Fruit fly (Drosophila melanogaster) whole organism, embryonic: ENCODE measurements around the gene Or30a.
A peak's percentile ranks its signal among the peaks of the same experiment; 100 is the strongest.

Experiments
- Aef1 ChIP-seq: fragments of 200-800 bp; sonication (Bioruptor generic); IDR thresholded peaks from 3 replicates; pipeline ENCODE4 v1.3.6; 2022; ENCODE audit warnings: missing biosample characterization, missing genetic modification characterization
- Antp ChIP-seq: fragments of 200-800 bp; sonication (Bioruptor generic); optimal IDR thresholded peaks from 3 replicates; lab custom pipeline; 2016; ENCODE audit warnings: missing biosample characterization, missing genetic modification characterization
- Atf3 ChIP-seq: fragments of 200-800 bp; sonication (Bioruptor generic); optimal IDR thresholded peaks from 3 replicates; lab custom pipeline; 2016; ENCODE audit warnings: missing biosample characterization, missing genetic modification characterization
- Awh ChIP-seq: fragments of 200-800 bp; sonication (Bioruptor generic); IDR thresholded peaks from 2 replicates; pipeline ENCODE4, ENCODE4 v1.3.6; 2022; ENCODE audit warnings: missing biosample characterization, missing genetic modification characterization
- CG11398 ChIP-seq: fragments of 200-800 bp; sonication (Bioruptor generic); optimal IDR thresholded peaks from 2 replicates; lab custom pipeline; 2016; ENCODE audit warnings: missing biosample characterization, missing genetic modification characterization
- CG12104 ChIP-seq: fragments of 200-800 bp; sonication (Bioruptor generic); optimal IDR thresholded peaks from 3 replicates; lab custom pipeline; 2016; ENCODE audit warnings: missing biosample characterization, missing genetic modification characterization
- CG18476 ChIP-seq: fragments of 200-800 bp; sonication (Bioruptor generic); optimal IDR thresholded peaks from 2 replicates; lab custom pipeline; 2016; ENCODE audit warnings: missing biosample characterization, mild to moderate bottlenecking, missing genetic modification characterization
- CG30431 ChIP-seq: fragments of 200-800 bp; sonication (Bioruptor generic); optimal IDR thresholded peaks from 2 replicates; lab custom pipeline; 2017; ENCODE audit warnings: missing biosample characterization, missing genetic modification characterization
- CG31224 ChIP-seq: fragments of 200-800 bp; sonication (Bioruptor generic); IDR thresholded peaks from 2 replicates; pipeline ENCODE4 v1.3.6; 2022; ENCODE audit warnings: missing biosample characterization, missing genetic modification characterization
- CG3847 ChIP-seq: fragments of 200-800 bp; sonication (Bioruptor generic); IDR thresholded peaks from 2 replicates; pipeline ENCODE4 v1.3.6; 2022; ENCODE audit warnings: missing biosample characterization, missing genetic modification characterization
- CG4282 ChIP-seq: fragments of 200-800 bp; sonication (Bioruptor generic); optimal IDR thresholded peaks from 2 replicates; lab custom pipeline; 2016; ENCODE audit warnings: missing biosample characterization, missing genetic modification characterization
- CG4404 ChIP-seq: fragments of 200-800 bp; sonication (Bioruptor generic); IDR thresholded peaks from 2 replicates; pipeline ENCODE4 v1.3.6; 2022; ENCODE audit warnings: missing biosample characterization, missing genetic modification characterization
- CG4707 ChIP-seq: fragments of 200-800 bp; sonication (Bioruptor generic); optimal IDR thresholded peaks from 2 replicates; lab custom pipeline; 2018; ENCODE audit warnings: missing biosample characterization, mild to moderate bottlenecking, missing genetic modification characterization, moderate library complexity
- CG4820 ChIP-seq: fragments of 200-800 bp; sonication (Bioruptor generic); optimal IDR thresholded peaks from 3 replicates; lab custom pipeline; 2016; ENCODE audit warnings: missing biosample characterization, missing genetic modification characterization
- CG6791 ChIP-seq: fragments of 200-800 bp; sonication (Bioruptor generic); IDR thresholded peaks from 3 replicates; pipeline ENCODE4 v1.3.6; 2022; ENCODE audit warnings: missing biosample characterization, missing genetic modification characterization; ENCODE audit not compliant: partially characterized antibody
- CG7786 ChIP-seq: fragments of 200-800 bp; sonication (Bioruptor generic); optimal IDR thresholded peaks from 2 replicates; lab custom pipeline; 2016; ENCODE audit warnings: missing biosample characterization, missing genetic modification characterization
- D19A ChIP-seq: fragments of 200-800 bp; optimal IDR thresholded peaks from 3 replicates; lab custom pipeline; 2019; ENCODE audit warnings: missing biosample characterization, mild to moderate bottlenecking, missing genetic modification characterization, moderate library complexity
- D19B ChIP-seq: fragments of 200-800 bp; sonication (Bioruptor generic); optimal IDR thresholded peaks from 2 replicates; lab custom pipeline; 2017; ENCODE audit warnings: missing biosample characterization, mild to moderate bottlenecking, missing genetic modification characterization
- Dad ChIP-seq: fragments of 200-800 bp; sonication (Bioruptor generic); optimal IDR thresholded peaks from 3 replicates; lab custom pipeline; 2016; ENCODE audit warnings: missing biosample characterization, missing genetic modification characterization
- Dbx ChIP-seq: fragments of 200-800 bp; sonication (Bioruptor generic); IDR thresholded peaks from 3 replicates; pipeline ENCODE4 v1.3.6; 2022; ENCODE audit warnings: missing biosample characterization, missing genetic modification characterization
- Dp ChIP-seq: fragments of 200-800 bp; sonication (Bioruptor generic); optimal IDR thresholded peaks from 2 replicates; lab custom pipeline; 2018; ENCODE audit warnings: missing biosample characterization, mild to moderate bottlenecking, missing genetic modification characterization, moderate library complexity
- Fer2 ChIP-seq: fragments of 200-800 bp; sonication (Bioruptor generic); optimal IDR thresholded peaks from 2 replicates; lab custom pipeline; 2018; ENCODE audit warnings: missing biosample characterization, mild to moderate bottlenecking, missing genetic modification characterization, moderate library complexity
- H15 ChIP-seq: fragments of 200-800 bp; sonication (Bioruptor generic); IDR thresholded peaks from 3 replicates; pipeline ENCODE4 v1.3.6; 2022; ENCODE audit warnings: missing biosample characterization, missing genetic modification characterization
- Hand ChIP-seq: fragments of 200-800 bp; sonication (Bioruptor generic); optimal IDR thresholded peaks from 2 replicates; lab custom pipeline; 2017; ENCODE audit warnings: mild to moderate bottlenecking, missing biosample characterization, missing genetic modification reagents, missing genetic modification characterization
- Hmx ChIP-seq: fragments of 200-800 bp; sonication (Bioruptor generic); optimal IDR thresholded peaks from 2 replicates; lab custom pipeline; 2016; ENCODE audit warnings: missing biosample characterization, missing genetic modification characterization
- MTF-1 ChIP-seq: fragments of 200-800 bp; sonication (Bioruptor generic); optimal IDR thresholded peaks from 2 replicates; lab custom pipeline; 2018; ENCODE audit warnings: missing biosample characterization, mild to moderate bottlenecking, missing genetic modification characterization, borderline replicate concordance
- Neu2 ChIP-seq: fragments of 200-800 bp; sonication (Bioruptor generic); optimal IDR thresholded peaks from 3 replicates; lab custom pipeline; 2016; ENCODE audit warnings: missing biosample characterization, missing genetic modification characterization, borderline replicate concordance
- Rfx ChIP-seq: fragments of 200-800 bp; sonication (Bioruptor generic); IDR thresholded peaks from 2 replicates; pipeline ENCODE4 v1.3.6; 2022; ENCODE audit warnings: missing biosample characterization, missing genetic modification characterization
- Sox100B ChIP-seq: fragments of 200-800 bp; sonication (Bioruptor generic); optimal IDR thresholded peaks from 3 replicates; lab custom pipeline; 2018; ENCODE audit warnings: missing biosample characterization, mild to moderate bottlenecking, missing genetic modification characterization
- Stat92E ChIP-seq, 3 experiments: fragments of >200 bp in 2 of 3; fragments of 200-800 bp in 1 of 3; sonication (Bioruptor generic) in 1 of 3; optimal IDR thresholded peaks; 2 replicates each; lab custom pipeline; 2017 to 2019; ENCODE audit warnings: missing biosample characterization in 3 of 3, missing genetic modification characterization in 3 of 3, mild to moderate bottlenecking in 1 of 3, moderate library complexity in 1 of 3
- Vsx1 ChIP-seq: fragments of 200-800 bp; sonication (Bioruptor generic); optimal IDR thresholded peaks from 2 replicates; lab custom pipeline; 2017; ENCODE audit warnings: missing biosample characterization, mild to moderate bottlenecking, missing genetic modification characterization, missing genetic modification reagents
- ato ChIP-seq: fragments of 200-800 bp; sonication (Bioruptor generic); IDR thresholded peaks from 2 replicates; pipeline ENCODE4 v1.3.6; 2022; ENCODE audit warnings: missing biosample characterization, missing genetic modification characterization; ENCODE audit not compliant: partially characterized antibody
- cas ChIP-seq: fragments of 200-800 bp; sonication (Bioruptor generic); IDR thresholded peaks from 2 replicates; pipeline ENCODE4 v1.3.6; 2022; ENCODE audit warnings: missing biosample characterization, missing genetic modification characterization
- cato ChIP-seq: fragments of 200-800 bp; sonication (Bioruptor generic); optimal IDR thresholded peaks from 2 replicates; lab custom pipeline; 2016; ENCODE audit warnings: missing biosample characterization, missing genetic modification characterization, borderline replicate concordance
- chm ChIP-seq: fragments of 200-800 bp; sonication (Bioruptor generic); IDR thresholded peaks from 2 replicates; pipeline ENCODE4 v1.3.6; 2022; ENCODE audit warnings: missing biosample characterization, missing genetic modification characterization
- ci ChIP-seq: fragments of 200-800 bp; sonication (Bioruptor generic); IDR thresholded peaks from 3 replicates; pipeline ENCODE4 v1.3.6; 2022; ENCODE audit warnings: missing biosample characterization, missing genetic modification characterization
- gcm ChIP-seq: fragments of 200-800 bp; sonication (Bioruptor generic); optimal IDR thresholded peaks from 2 replicates; lab custom pipeline; 2019; ENCODE audit warnings: missing biosample characterization, mild to moderate bottlenecking, missing genetic modification characterization, moderate library complexity
- hbn ChIP-seq: fragments of 200-800 bp; sonication (Bioruptor generic); IDR thresholded peaks from 2 replicates; pipeline ENCODE4 v1.3.6; 2022; ENCODE audit warnings: missing biosample characterization, missing genetic modification characterization; ENCODE audit not compliant: partially characterized antibody
- ind ChIP-seq: fragments of 200-800 bp; sonication (Bioruptor generic); optimal IDR thresholded peaks from 3 replicates; lab custom pipeline; 2016; ENCODE audit warnings: missing biosample characterization, missing genetic modification characterization
- jigr1 ChIP-seq: fragments of 200-800 bp; sonication (Bioruptor generic); IDR thresholded peaks from 3 replicates; pipeline ENCODE4 v1.3.6; 2022; ENCODE audit warnings: missing biosample characterization, missing genetic modification characterization
- jing ChIP-seq: fragments of 200-800 bp; sonication (Bioruptor generic); optimal IDR thresholded peaks from 2 replicates; lab custom pipeline; 2018; ENCODE audit warnings: missing biosample characterization, mild to moderate bottlenecking, missing genetic modification characterization
- mirr ChIP-seq: fragments of 200-800 bp; sonication (Bioruptor generic); optimal IDR thresholded peaks from 3 replicates; lab custom pipeline; 2018; ENCODE audit warnings: missing biosample characterization, mild to moderate bottlenecking, missing genetic modification characterization
- nom ChIP-seq: fragments of 200-800 bp; sonication (Bioruptor generic); optimal IDR thresholded peaks from 2 replicates; lab custom pipeline; 2017; ENCODE audit warnings: missing biosample characterization, missing genetic modification characterization, mild to moderate bottlenecking, moderate library complexity, missing genetic modification reagents
- phol ChIP-seq: fragments of 200-800 bp; sonication (Bioruptor generic); optimal IDR thresholded peaks from 3 replicates; lab custom pipeline; 2018; ENCODE audit warnings: missing biosample characterization, mild to moderate bottlenecking, missing genetic modification characterization, moderate library complexity
- prd ChIP-seq, 3 experiments: fragments of >200 bp in 2 of 3; fragments of 200-800 bp in 1 of 3; sonication (Bioruptor generic) in 1 of 3; optimal IDR thresholded peaks in 2 of 3; IDR thresholded peaks in 1 of 3; 2 replicates in 2 of 3; 3 replicates in 1 of 3; pipeline versions ENCODE4 v1.3.6 to Lab custom; 2017 to 2022; ENCODE audit warnings: missing biosample characterization in 1 of 3, missing genetic modification characterization in 1 of 3
- seq ChIP-seq: fragments of 200-800 bp; sonication (Bioruptor generic); IDR thresholded peaks from 2 replicates; pipeline ENCODE4 v1.3.6; 2022; ENCODE audit warnings: missing biosample characterization, missing genetic modification characterization
- sug ChIP-seq: fragments of 200-800 bp; optimal IDR thresholded peaks from 2 replicates; lab custom pipeline; 2019; ENCODE audit warnings: missing biosample characterization, mild to moderate bottlenecking, missing genetic modification characterization, moderate library complexity
- trem ChIP-seq: fragments of 200-800 bp; optimal IDR thresholded peaks from 3 replicates; lab custom pipeline; 2019; ENCODE audit warnings: missing biosample characterization, mild to moderate bottlenecking, missing genetic modification characterization, moderate library complexity
- wdn ChIP-seq: fragments of 200-800 bp; sonication (Bioruptor generic); IDR thresholded peaks from 2 replicates; pipeline ENCODE4 v1.3.6; 2022; ENCODE audit warnings: missing biosample characterization, missing genetic modification characterization
- z ChIP-seq: fragments of 200-800 bp; sonication (Bioruptor generic); IDR thresholded peaks from 3 replicates; pipeline ENCODE4 v1.3.6; 2022; ENCODE audit warnings: missing biosample characterization, missing genetic modification characterization

The Or30a gene

dm6 chr2L:9133169-9133568, 21.6 kb downstream of the Or30a start (continued):
- no peak for TF ChIP-seq Antp (GFP tag; lab: Kevin White, UChicago)
- peak; percentile 26 for TF ChIP-seq cato
- no peak for TF ChIP-seq Neu2 (GFP tag; lab: Kevin White, UChicago)
- peak; percentile 47 for TF ChIP-seq CG12104 (GFP tag; lab: Kevin White, UChicago)
- no peak for TF ChIP-seq Dbx (GFP tag; lab: Robert Waterston, UW)
- TF ChIP-seq H15 (GFP tag; lab: Robert Waterston, UW): peak; percentile 61; the same call in 1 of the 3 replicates
- peak; percentile 74 for TF ChIP-seq Vsx1 (GFP tag; lab: Kevin White, UChicago)
- no peak for TF ChIP-seq seq
- peak; percentile 79 for TF ChIP-seq Sox100B
- TF ChIP-seq CG4707: peak; percentile 46
- no peak for TF ChIP-seq ato (GFP tag; lab: Robert Waterston, UW)
- TF ChIP-seq CG4404 (GFP tag; lab: Robert Waterston, UW): peak; percentile 38; the same call in 1 of the 2 replicates
- peak; percentile 78 for TF ChIP-seq ci (GFP tag; lab: Robert Waterston, UW)
- TF ChIP-seq CG6791: no peak
- TF ChIP-seq nom (GFP tag; lab: Kevin White, UChicago): peak; percentile 25
- TF ChIP-seq phol (tag; lab: Kevin White, UChicago): peak; percentile 87
- no peak for TF ChIP-seq Hand (GFP tag; lab: Kevin White, UChicago)
- TF ChIP-seq chm (GFP tag; lab: Robert Waterston, UW): no peak
- TF ChIP-seq trem: peak; percentile 81
- TF ChIP-seq CG3847 (GFP tag; lab: Robert Waterston, UW): peak; percentile 35; the same call in 1 of the 2 replicates
- no peak for TF ChIP-seq cas (GFP tag; lab: Robert Waterston, UW)
- TF ChIP-seq z (GFP tag; lab: Robert Waterston, UW): no peak
- peak; percentile 40 for TF ChIP-seq CG18476 (GFP tag; lab: Kevin White, UChicago)
- no peak for TF ChIP-seq CG11398 (GFP tag; lab: Kevin White, UChicago)
- TF ChIP-seq CG30431 (GFP tag; lab: Kevin White, UChicago): peak; percentile 26
- no peak for TF ChIP-seq Atf3 (GFP tag; lab: Kevin White, UChicago)
- TF ChIP-seq Rfx (GFP tag; lab: Robert Waterston, UW): no peak
- peak; percentile 82 for TF ChIP-seq D19A (tag; lab: Kevin White, UChicago)
- TF ChIP-seq jigr1 (GFP tag; lab: Robert Waterston, UW): no peak
- TF ChIP-seq Stat92E (GFP tag; optimal IDR thresholded peaks at IDR 0.05; lab: Kevin White, UChicago): peak in 1 of 3 experiments; percentile 34
- TF ChIP-seq prd (optimal IDR thresholded peaks at IDR 0.05; lab: Kevin White, UChicago): no peak
- peak; percentile 71 for TF ChIP-seq prd (GFP tag; IDR thresholded peaks at IDR 0.05; lab: Robert Waterston, UW)
- TF ChIP-seq CG4820 (GFP tag; lab: Kevin White, UChicago): peak; percentile 67
- peak; percentile 55; the same call in 1 of the 3 replicates for TF ChIP-seq Aef1 (GFP tag; lab: Robert Waterston, UW)
- TF ChIP-seq Fer2: peak; percentile 28
- TF ChIP-seq CG31224: 0 out of 2 replicates have a peak, but pooled peaks have one; percentile 19
- no peak for TF ChIP-seq D19B (GFP tag; lab: Kevin White, UChicago)
- no peak for TF ChIP-seq Dad
- TF ChIP-seq Dp (GFP tag; lab: Kevin White, UChicago): no peak
- peak; percentile 86 for TF ChIP-seq gcm (GFP tag; lab: Kevin White, UChicago)
- no peak for TF ChIP-seq mirr (GFP tag; lab: Kevin White, UChicago)
- no peak for TF ChIP-seq hbn (GFP tag; lab: Robert Waterston, UW)
- TF ChIP-seq sug (tag; lab: Kevin White, UChicago): peak; percentile 11
- TF ChIP-seq jing (GFP tag; lab: Kevin White, UChicago): peak; percentile 30
- TF ChIP-seq wdn (GFP tag; lab: Robert Waterston, UW): no peak
- no peak for TF ChIP-seq Hmx (GFP tag; lab: Kevin White, UChicago)
- peak; percentile 19 for TF ChIP-seq MTF-1 (GFP tag; lab: Kevin White, UChicago)
- no peak for TF ChIP-seq CG4282 (GFP tag; lab: Kevin White, UChicago)
- peak; percentile 53 for TF ChIP-seq ind (GFP tag; lab: Kevin White, UChicago)
- no peak for TF ChIP-seq CG7786 (GFP tag; lab: Kevin White, UChicago)
- TF ChIP-seq Awh (GFP tag; lab: Robert Waterston, UW): 0 out of 2 replicates have a peak, but pooled peaks have one; percentile 56
